Worm (Caenorhabditis elegans): Measurements from ENCODE around the gene T13C2.2.

DNA sequence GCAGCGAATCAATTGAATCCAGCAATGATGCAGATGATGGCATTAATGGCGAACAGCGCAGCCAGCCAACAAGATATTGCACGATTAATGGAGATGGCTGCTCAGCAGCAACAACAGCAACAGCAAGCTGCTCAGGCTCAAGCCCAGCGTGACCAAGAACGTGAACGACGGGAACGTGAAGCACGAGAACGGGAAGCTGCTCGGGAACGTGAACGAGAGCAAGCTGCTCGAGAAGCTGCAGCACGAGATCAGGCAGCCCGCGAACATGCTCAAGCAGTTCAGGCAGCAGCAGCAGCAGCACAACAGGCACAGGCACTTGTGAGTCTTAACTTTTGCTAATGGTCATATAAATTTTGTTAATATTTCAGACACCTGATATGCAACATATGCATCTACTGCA lies 54.7 kb downstream of the T13C2.2 start:
- TF ChIP-seq him-1 (tag; optimal IDR thresholded peaks at IDR 0.05) = no peak
- TF ChIP-seq W03F9.2 (tag; optimal IDR thresholded peaks at IDR 0.05) = no peak
- no peak for TF ChIP-seq dao-5 (tag; optimal IDR thresholded peaks at IDR 0.05)

Data from whole organism, L4/young adult.